Worm (Caenorhabditis elegans): ENCODE data around the gene C25G4.3.

DNA sequence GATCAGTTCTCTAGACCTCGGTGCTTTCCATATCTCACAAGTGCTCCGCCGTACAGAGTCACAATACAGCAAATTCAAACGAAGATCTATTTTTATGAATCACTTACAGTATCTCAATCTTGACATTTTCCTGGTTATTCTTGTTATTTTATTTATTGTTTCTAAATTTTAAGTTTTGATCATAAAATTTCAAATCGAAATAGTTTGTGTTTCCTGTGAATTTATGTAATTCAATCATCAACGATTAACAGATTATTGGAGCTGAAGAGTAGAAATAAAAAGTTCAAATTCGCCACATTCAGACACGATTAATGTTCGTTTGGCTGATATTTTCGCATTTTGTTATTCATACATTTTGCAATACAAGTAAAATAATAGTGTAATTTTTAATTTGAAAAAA lies 13.3 kb downstream of the C25G4.3 start, which contains the start of gene clec-184:
- TF ChIP-seq hmg-1.2 (GFP tag; IDR thresholded peaks at IDR 0.05) = no peak
- TF ChIP-seq gei-17 (GFP tag; optimal IDR thresholded peaks at IDR 0.05) = no peak

Data from whole organism, young adult.